Fruit fly (Drosophila melanogaster) whole organism, pupa: Measurements from ENCODE around the gene CG34429.

Experiments used
- CG10348 ChIP-seq: fragments of 200-800 bp; sonication (Bioruptor generic); IDR thresholded peaks from 2 replicates; pipeline ENCODE4 v1.3.6; 2022; ENCODE audit warnings: missing biosample characterization, missing genetic modification characterization
- CG15710 ChIP-seq: fragments of 200-800 bp; sonication (Bioruptor generic); optimal IDR thresholded peaks from 2 replicates; lab custom pipeline; 2018; ENCODE audit warnings: missing biosample characterization, mild to moderate bottlenecking, missing genetic modification characterization, moderate library complexity
- CG17806 ChIP-seq: fragments of 200-800 bp; sonication (Bioruptor generic); optimal IDR thresholded peaks from 2 replicates; lab custom pipeline; 2018; ENCODE audit warnings: missing biosample characterization, mild to moderate bottlenecking, missing genetic modification characterization, moderate library complexity
- CG34367 ChIP-seq: fragments of 200-800 bp; sonication (Bioruptor generic); optimal IDR thresholded peaks from 2 replicates; lab custom pipeline; 2018; ENCODE audit warnings: missing biosample characterization, mild to moderate bottlenecking, missing genetic modification characterization
- CG8301 ChIP-seq: fragments of 200-800 bp; sonication (Bioruptor generic); optimal IDR thresholded peaks from 2 replicates; lab custom pipeline; 2018; ENCODE audit warnings: missing biosample characterization, mild to moderate bottlenecking, missing genetic modification characterization
- EcR ChIP-seq: fragments of 200-800 bp; sonication (Bioruptor generic); optimal IDR thresholded peaks from 3 replicates; lab custom pipeline; 2019; ENCODE audit warnings: missing biosample characterization, missing genetic modification characterization, mild to moderate bottlenecking, moderate library complexity, missing genetic modification reagents
- fd96Ca ChIP-seq: fragments of 200-800 bp; sonication (Bioruptor generic); IDR thresholded peaks from 3 replicates; pipeline ENCODE4 v1.3.6; 2022; ENCODE audit warnings: missing biosample characterization, missing genetic modification characterization
- gl ChIP-seq: fragments of 200-800 bp; sonication (Bioruptor generic); optimal IDR thresholded peaks from 2 replicates; lab custom pipeline; 2018; ENCODE audit warnings: missing biosample characterization, mild to moderate bottlenecking, missing genetic modification characterization
- rn ChIP-seq: fragments of 200-800 bp; sonication (Bioruptor generic); IDR thresholded peaks from 2 replicates; pipeline ENCODE4 v1.3.6; 2022; ENCODE audit warnings: missing biosample characterization, missing genetic modification characterization

DNA sequence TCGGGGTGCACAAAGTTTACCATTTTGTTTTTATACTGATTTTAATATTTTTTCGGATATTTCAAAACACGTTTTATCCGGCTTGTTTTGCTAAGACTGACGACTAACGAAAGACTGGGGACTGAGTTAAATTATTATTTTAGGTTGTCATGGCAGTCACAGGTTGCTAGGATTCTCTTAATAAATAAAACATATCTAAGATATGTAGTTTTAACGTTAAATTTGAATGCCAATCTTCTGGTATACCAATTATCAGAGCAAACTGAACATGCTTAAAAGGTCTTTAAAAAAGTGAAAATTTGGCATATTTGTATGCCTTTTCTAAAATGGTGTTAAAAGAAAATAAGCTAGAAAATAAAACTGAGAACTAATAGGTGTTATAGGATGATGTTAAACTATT lies 36.5 kb upstream of the CG34429 start, which contains the start of gene Zmynd10:
- TF ChIP-seq rn (GFP tag; lab: Robert Waterston, UW): no peak
- no peak for TF ChIP-seq CG8301 (tag; lab: Kevin White, UChicago)
- TF ChIP-seq gl: no peak
- no peak for TF ChIP-seq CG17806 (tag; lab: Kevin White, UChicago)
- TF ChIP-seq CG15710 (tag; lab: Kevin White, UChicago): no peak
- TF ChIP-seq EcR (GFP tag; lab: Kevin White, UChicago): no peak
- no peak for TF ChIP-seq CG10348
- TF ChIP-seq fd96Ca (GFP tag; lab: Robert Waterston, UW): no peak
- no peak for TF ChIP-seq CG34367 (tag; lab: Kevin White, UChicago)
